Worm (Caenorhabditis elegans): Measurements from ENCODE around the gene hum-6.

Gene hum-6

ce11 chrX:2362872-2363271 lies 60.0 kb downstream of the hum-6 start (continued):
- 0 out of 2 replicates have a peak, but pooled peaks have one; percentile 19 for TF ChIP-seq madf-3 (GFP tag; IDR thresholded peaks at IDR 0.05)
- peak; percentile 72 for TF ChIP-seq madf-6 (GFP tag; IDR thresholded peaks at IDR 0.05)
- TF ChIP-seq sptf-2 (GFP tag; optimal IDR thresholded peaks at IDR 0.05) = peak; percentile 19
- no peak for TF ChIP-seq nfya-2 (GFP tag; IDR thresholded peaks at IDR 0.05)
- TF ChIP-seq efl-1 (GFP tag; optimal IDR thresholded peaks at IDR 0.05) = peak; percentile 40
- TF ChIP-seq hmg-1.2 (GFP tag; IDR thresholded peaks at IDR 0.05) = peak; percentile 65
- peak; percentile 29; the same call in 1 of the 2 replicates for TF ChIP-seq madf-8 (GFP tag; conservative IDR thresholded peaks at IDR 0.05)
